Worm (Caenorhabditis elegans) whole organism, L4 larva: ENCODE data around the gene H12I13.1.
A peak's percentile ranks its signal among the peaks of the same experiment; 100 is the strongest.

Experiments used
- R02D3.7 ChIP-seq: fragments of 150-350 bp; sonication (generic microtip); optimal IDR thresholded peaks from 3 replicates; lab custom pipeline; 2014; ENCODE audit warnings: missing biosample characterization, missing genetic modification characterization
- Y5F2A.4 ChIP-seq: fragments of 200-800 bp; sonication (Bioruptor generic); optimal IDR thresholded peaks from 2 replicates; lab custom pipeline; 2018; ENCODE audit warnings: mild to moderate bottlenecking, missing genetic modification characterization, missing compliant biosample characterization
- aha-1 ChIP-seq: fragments of 150-350 bp; peaks from one replicate; lab custom pipeline; 2014; ENCODE audit warnings: missing biosample characterization, missing genetic modification characterization
- ama-1 ChIP-seq: fragments of 150-350 bp; optimal IDR thresholded peaks from 2 replicates; lab custom pipeline; 2014; ENCODE audit warnings: inconsistent platforms, mixed read lengths
- attf-4 ChIP-seq: sonication (generic microtip); optimal IDR thresholded peaks from 3 replicates; lab custom pipeline; 2017; ENCODE audit warnings: missing biosample characterization, missing genetic modification characterization
- daf-8 ChIP-seq: fragments of 200-800 bp; sonication (Bioruptor generic); IDR thresholded peaks from 2 replicates; pipeline ENCODE4 v1.3.6; 2022; ENCODE audit warnings: missing genetic modification characterization, missing compliant biosample characterization
- egl-27 ChIP-seq: sonication (generic microtip); optimal IDR thresholded peaks from 3 replicates; lab custom pipeline; 2017; ENCODE audit warnings: missing biosample characterization, missing genetic modification reagents, missing genetic modification characterization
- jun-1 ChIP-seq: fragments of 150-350 bp; optimal IDR thresholded peaks from 2 replicates; lab custom pipeline; 2014; ENCODE audit warnings: missing biosample characterization, missing genetic modification reagents, missing genetic modification characterization
- lin-15B ChIP-seq: fragments of 150-350 bp; sonication (generic microtip); optimal IDR thresholded peaks from 3 replicates; lab custom pipeline; 2014; ENCODE audit warnings: missing biosample characterization, missing genetic modification characterization
- nhr-10 ChIP-seq: fragments of 150-350 bp; optimal IDR thresholded peaks from 2 replicates; lab custom pipeline; 2014; ENCODE audit warnings: missing biosample characterization, missing genetic modification characterization
- nhr-41 ChIP-seq: fragments of 200-800 bp; sonication (Bioruptor generic); IDR thresholded peaks from 2 replicates; pipeline ENCODE4 v1.3.6; 2022; ENCODE audit warnings: missing genetic modification reagents, missing genetic modification characterization, missing compliant biosample characterization
- tag-97 ChIP-seq: fragments of 200-800 bp; sonication (Bioruptor generic); IDR thresholded peaks from 2 replicates; pipeline ENCODE4 v1.3.6; 2022; ENCODE audit warnings: missing genetic modification characterization, missing compliant biosample characterization
- unc-130 ChIP-seq: sonication (generic microtip); optimal IDR thresholded peaks from 2 replicates; lab custom pipeline; 2016; ENCODE audit warnings: missing genetic modification reagents, missing genetic modification characterization, missing compliant biosample characterization

- TF ChIP-seq R02D3.7 (tag; lab: Kevin White, UChicago), result no peak
- TF ChIP-seq nhr-10 (tag; lab: Kevin White, UChicago), result no peak
- TF ChIP-seq lin-15B, result no peak
- TF ChIP-seq attf-4 (tag; lab: Kevin White, UChicago), result no peak
- TF ChIP-seq daf-8 (GFP tag; lab: Robert Waterston, UW), result no peak
- no peak for TF ChIP-seq jun-1 (tag; lab: Kevin White, UChicago)
- TF ChIP-seq aha-1, result peak; percentile 17
- TF ChIP-seq Y5F2A.4 (GFP tag; lab: Kevin White, UChicago), result no peak
- TF ChIP-seq unc-130 (GFP tag; lab: Kevin White, UChicago), result no peak
- TF ChIP-seq ama-1 (lab: Kevin White, UChicago), result no peak
- no peak for TF ChIP-seq nhr-41 (GFP tag; lab: Robert Waterston, UW)
- TF ChIP-seq egl-27 (tag; lab: Kevin White, UChicago), result no peak
- no peak for TF ChIP-seq tag-97 (GFP tag; lab: Robert Waterston, UW)
Observed at ce11 chrII:6113842-6114441, 47.0 kb upstream of the H12I13.1 start.
